Worm (Caenorhabditis elegans) whole organism, L4/young adult: ENCODE measurements around the gene Y55B1AR.2.

Source experiments
- W03F9.2 ChIP-seq: fragments of 150-350 bp; optimal IDR thresholded peaks from 2 replicates; lab custom pipeline; 2014; ENCODE audit warnings: missing biosample characterization, missing genetic modification characterization
- dao-5 ChIP-seq: sonication (generic microtip); optimal IDR thresholded peaks from 2 replicates; lab custom pipeline; 2016; ENCODE audit warnings: missing genotype, missing genetic modification characterization, moderate library complexity, missing compliant biosample characterization
- him-1 ChIP-seq: sonication (generic microtip); optimal IDR thresholded peaks from 2 replicates; lab custom pipeline; 2016; ENCODE audit warnings: missing genotype, missing genetic modification reagents, missing genetic modification characterization, missing compliant biosample characterization

Gene Y55B1AR.2

DNA sequence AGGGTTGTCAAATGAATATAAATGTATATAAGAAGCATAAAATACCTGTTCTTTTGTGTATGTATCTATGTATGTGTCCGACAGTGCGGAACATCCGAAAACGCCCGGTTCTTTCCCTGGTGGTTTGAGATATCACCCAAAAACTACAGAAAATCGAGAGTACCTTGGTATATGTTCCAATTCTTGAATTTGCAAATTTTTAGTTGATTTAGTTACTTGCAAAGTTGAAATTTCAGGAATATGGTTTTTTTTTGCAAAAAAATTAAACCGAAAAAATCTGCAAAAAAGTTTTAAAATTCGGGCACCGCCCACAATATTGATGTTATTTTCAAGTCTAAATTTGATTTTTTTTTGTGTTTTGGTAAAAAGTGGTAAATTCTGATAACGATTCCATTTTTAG is 18.9 kb upstream of the Y55B1AR.2 start, which contains the start of gene T19C3.2:
Gene T19C3.2 (minus strand): TSS at position 101 of the 400 bp plus-strand sequence.
- no peak for TF ChIP-seq dao-5 (tag; lab: Kevin White, UChicago)
- TF ChIP-seq him-1 (tag; lab: Kevin White, UChicago), result no peak
- no peak for TF ChIP-seq W03F9.2

ce11 chrIII:614447-614846 is 15.9 kb upstream of the Y55B1AR.2 start, which contains the start of gene T19C3.3:
Gene T19C3.3, minus strand, starts transcription at chrIII:614547.
- TF ChIP-seq him-1 (tag; lab: Kevin White, UChicago), result no peak
- no peak for TF ChIP-seq W03F9.2
- TF ChIP-seq dao-5 (tag; lab: Kevin White, UChicago), result no peak

DNA sequence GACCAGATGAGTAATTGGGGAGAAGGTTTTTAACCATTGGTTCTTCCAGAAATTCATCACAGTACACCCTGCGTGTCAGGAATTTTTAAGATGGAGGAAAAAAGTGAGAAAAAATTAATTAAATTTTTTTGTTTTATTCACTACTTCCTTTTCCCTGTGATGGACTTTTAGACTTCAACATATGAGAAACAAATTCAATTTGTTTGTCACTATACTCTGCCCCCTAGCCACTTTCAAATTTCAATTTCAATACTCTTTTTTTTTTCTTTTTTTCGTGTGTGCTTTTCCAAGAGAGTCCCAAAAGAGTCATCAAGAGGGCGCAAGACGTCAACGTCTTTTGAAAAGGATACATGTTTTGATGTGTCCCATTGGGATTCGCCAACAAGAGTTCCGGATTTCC is 14.2 kb upstream of the Y55B1AR.2 start:
- TF ChIP-seq him-1 (tag; lab: Kevin White, UChicago), result no peak
- no peak for TF ChIP-seq W03F9.2
- no peak for TF ChIP-seq dao-5 (tag; lab: Kevin White, UChicago)

DNA sequence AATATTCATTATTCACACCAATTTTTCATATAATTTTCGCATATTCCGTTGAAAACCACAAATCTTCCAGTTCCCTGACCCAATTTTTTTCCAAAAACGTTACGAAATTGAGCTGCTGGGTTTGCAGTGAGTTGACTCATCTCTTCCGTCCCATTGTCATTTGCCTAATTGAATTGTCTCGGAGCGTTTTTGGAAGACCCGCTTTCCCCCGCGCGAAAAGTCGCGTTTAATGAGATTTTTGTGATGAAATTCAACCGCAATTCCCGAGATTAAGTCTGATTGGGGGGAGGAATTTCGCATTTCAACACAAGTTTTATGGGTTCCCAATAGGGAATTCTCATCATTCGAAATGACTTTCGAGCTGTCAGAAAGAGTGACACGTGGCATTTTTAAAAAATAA is 13.3 kb upstream of the Y55B1AR.2 start:
- TF ChIP-seq W03F9.2 (no peak), him-1 (tag; lab: Kevin White, UChicago) (no peak), dao-5 (tag; lab: Kevin White, UChicago) (no peak)

- TF ChIP-seq W03F9.2 (no peak), dao-5 (tag; lab: Kevin White, UChicago) (no peak), him-1 (tag; lab: Kevin White, UChicago) (no peak)
Measured at ce11 chrIII:609549-609948, 11.0 kb upstream of the Y55B1AR.2 start, which contains the start of gene best-17. Gene best-17, minus strand, starts transcription at chrIII:609649.

ce11 chrIII:605415-606054 is 6.9 kb upstream of the Y55B1AR.2 start, which contains the start of the genes Y55B1AR.4 and ttr-7:
Gene Y55B1AR.4, minus strand, starts transcription at chrIII:605515.
Gene ttr-7, plus strand, starts transcription at chrIII:606004.
- TF ChIP-seq him-1 (tag; lab: Kevin White, UChicago) (no peak), W03F9.2 (no peak), dao-5 (tag; lab: Kevin White, UChicago) (no peak)

ce11 chrIII:600316-600932 is 1.8 kb upstream of the Y55B1AR.2 start, which contains the start of gene lec-6:
Gene lec-6, minus strand, starts transcription at chrIII:600366.
- no peak for TF ChIP-seq dao-5 (tag; lab: Kevin White, UChicago)
- TF ChIP-seq him-1 (tag; lab: Kevin White, UChicago), result no peak

ce11 chrIII:599279-599678 is 692 bp upstream of the Y55B1AR.2 start:
- TF ChIP-seq dao-5 (tag; lab: Kevin White, UChicago) (no peak), W03F9.2 (no peak), him-1 (tag; lab: Kevin White, UChicago) (no peak)

ce11 chrIII:598168-598567 is 419 bp downstream of the Y55B1AR.2 start:
- TF ChIP-seq W03F9.2 (peak; percentile 42), him-1 (tag; lab: Kevin White, UChicago) (no peak)

- no peak for TF ChIP-seq him-1 (tag; lab: Kevin White, UChicago)
- TF ChIP-seq W03F9.2, result no peak
- TF ChIP-seq dao-5 (tag; lab: Kevin White, UChicago), result no peak
Measured at ce11 chrIII:595449-595848, 3.1 kb downstream of the Y55B1AR.2 start.

DNA sequence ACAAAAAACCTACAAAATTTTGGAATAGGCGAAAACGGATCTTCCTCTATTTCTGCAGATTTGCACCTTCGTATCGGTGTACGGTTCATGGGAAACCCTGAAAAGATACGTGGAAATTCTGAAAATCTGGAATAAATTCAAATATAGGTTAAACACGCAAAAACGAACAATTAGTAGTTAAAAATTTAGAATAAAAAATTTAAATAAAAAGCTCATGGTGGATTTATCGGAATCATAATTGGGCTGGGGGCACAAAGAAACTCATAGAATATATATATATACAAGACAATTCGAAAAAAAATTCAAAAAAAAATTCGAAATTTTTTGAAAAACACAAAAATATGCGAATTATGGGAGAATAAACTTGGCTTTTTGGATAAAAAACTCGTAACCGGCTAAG is 11.6 kb downstream of the Y55B1AR.2 start, which contains the start of gene helq-1:
Gene helq-1 (minus strand): TSS at position 101 of the 400 bp plus-strand sequence.
- TF ChIP-seq him-1 (tag; lab: Kevin White, UChicago) (no peak), W03F9.2 (no peak)

DNA sequence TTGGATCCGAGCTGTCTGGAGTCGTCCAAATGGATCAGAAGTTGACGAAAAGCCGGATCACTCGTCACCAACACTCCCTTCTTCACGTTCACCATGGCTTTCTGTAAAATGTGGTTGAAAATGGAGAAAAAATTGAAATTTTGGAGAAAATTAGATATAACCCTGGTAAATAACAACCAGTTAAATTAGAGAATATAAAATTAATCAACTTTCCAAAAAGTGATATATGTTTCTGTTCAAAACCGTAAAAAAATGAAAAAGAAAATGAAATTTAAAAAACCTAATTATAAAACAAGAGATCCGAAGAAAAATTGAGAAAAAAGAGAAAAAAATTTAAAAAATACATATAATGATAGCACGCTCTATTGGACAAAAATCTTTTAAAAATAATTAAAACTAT is 21.1 kb downstream of the Y55B1AR.2 start, which contains the start of gene gtf-2H5:
Gene gtf-2H5 (minus strand): TSS at position 101 of the 400 bp plus-strand sequence.
- TF ChIP-seq him-1 (tag; lab: Kevin White, UChicago) (no peak), W03F9.2 (no peak), dao-5 (tag; lab: Kevin White, UChicago) (no peak)

- TF ChIP-seq W03F9.2, result no peak
- no peak for TF ChIP-seq dao-5 (tag; lab: Kevin White, UChicago)
- no peak for TF ChIP-seq him-1 (tag; lab: Kevin White, UChicago)
Measured at ce11 chrIII:576555-576954, 22.0 kb downstream of the Y55B1AR.2 start.

DNA sequence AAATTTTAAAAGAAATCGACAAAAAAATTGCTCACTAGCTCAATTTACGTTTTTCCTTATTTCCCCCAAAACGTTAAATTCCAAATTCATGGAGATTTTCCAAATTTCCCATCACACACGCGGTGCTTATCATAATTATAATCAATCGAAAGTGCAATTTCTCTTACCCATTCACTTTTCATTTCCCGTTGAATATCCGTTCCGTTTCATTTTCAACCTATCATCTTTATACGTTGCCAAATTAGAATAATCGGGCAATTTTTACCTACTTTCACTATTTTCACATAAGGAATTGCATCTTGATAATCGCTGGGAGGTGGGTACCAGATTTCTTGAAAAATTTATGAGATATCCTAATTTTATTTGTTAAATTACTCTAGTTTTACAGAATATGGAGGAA is 29.8 kb downstream of the Y55B1AR.2 start:
- TF ChIP-seq W03F9.2, result no peak
- TF ChIP-seq him-1 (tag; lab: Kevin White, UChicago), result no peak
- no peak for TF ChIP-seq dao-5 (tag; lab: Kevin White, UChicago)
